Fruit fly (Drosophila melanogaster): ENCODE results near the gene CG33783.
A peak's percentile ranks its signal among the peaks of the same experiment; 100 is the strongest.

The CG33783 gene

dm6 chr3R:10111815-10112185 is 45.2 kb downstream of the CG33783 start (continued):
- TF ChIP-seq CG3726 (GFP tag; IDR thresholded peaks at IDR 0.05) = no peak
- no peak for TF ChIP-seq CG34224 (GFP tag; IDR thresholded peaks at IDR 0.05; ENCODE audit: partially characterized antibody)
- no peak for TF ChIP-seq knrl (GFP tag; IDR thresholded peaks at IDR 0.05; ENCODE audit: partially characterized antibody)
- no peak for TF ChIP-seq ken (GFP tag; IDR thresholded peaks at IDR 0.05)
- no peak for TF ChIP-seq inv (GFP tag; IDR thresholded peaks at IDR 0.05; ENCODE audit: partially characterized antibody)
- TF ChIP-seq Ptx1 (GFP tag; IDR thresholded peaks at IDR 0.05) = 0 out of 2 replicates have a peak, but pooled peaks have one; percentile 8
- peak; percentile 44 for TF ChIP-seq CG30403 (GFP tag; optimal IDR thresholded peaks at IDR 0.05)
- no peak for TF ChIP-seq CG7786 (GFP tag; optimal IDR thresholded peaks at IDR 0.05)
- TF ChIP-seq CG7556 (GFP tag; optimal IDR thresholded peaks at IDR 0.05) = peak; percentile 45
- no peak for TF ChIP-seq CG15479 (GFP tag; optimal IDR thresholded peaks at IDR 0.05)
- no peak for TF ChIP-seq h (optimal IDR thresholded peaks at IDR 0.05)
- no peak for TF ChIP-seq CG5953 (GFP tag; IDR thresholded peaks at IDR 0.05)
- TF ChIP-seq eve (GFP tag; optimal IDR thresholded peaks at IDR 0.05) = no peak
- TF ChIP-seq Med (GFP tag) = no peak
- no peak for TF ChIP-seq CG11085 (GFP tag; IDR thresholded peaks at IDR 0.05)
- no peak for TF ChIP-seq bab2 (GFP tag; optimal IDR thresholded peaks at IDR 0.05)
- TF ChIP-seq cwo (GFP tag; optimal IDR thresholded peaks at IDR 0.05) = no peak
- TF ChIP-seq CG4617 (GFP tag; optimal IDR thresholded peaks at IDR 0.05; ENCODE audit: borderline replicate concordance) = no peak
- TF ChIP-seq Tbp (GFP tag; optimal IDR thresholded peaks at IDR 0.05) = no peak
- no peak for TF ChIP-seq CG7372 (GFP tag; IDR thresholded peaks at IDR 0.05)
- TF ChIP-seq az2 (GFP tag; optimal IDR thresholded peaks at IDR 0.05) = peak; percentile 25
- TF ChIP-seq prd (optimal IDR thresholded peaks at IDR 0.05) = no peak
- 0 out of 3 replicates have a peak, but pooled peaks have one; percentile 5 for TF ChIP-seq prd (GFP tag; IDR thresholded peaks at IDR 0.05)
- peak; percentile 2 for TF ChIP-seq CG12155 (GFP tag; optimal IDR thresholded peaks at IDR 0.05)
- TF ChIP-seq CG34422 (GFP tag; IDR thresholded peaks at IDR 0.05) = no peak
- no peak for TF ChIP-seq CG13287 (GFP tag; IDR thresholded peaks at IDR 0.05; ENCODE audit: partially characterized antibody)
- 0 out of 3 replicates have a peak, but pooled peaks have one; percentile 30 for TF ChIP-seq CG11093 (GFP tag; IDR thresholded peaks at IDR 0.05)
- no peak for TF ChIP-seq run (tag; optimal IDR thresholded peaks at IDR 0.05)
- no peak for TF ChIP-seq Kr (GFP tag; optimal IDR thresholded peaks at IDR 0.05)
- TF ChIP-seq sob (GFP tag; IDR thresholded peaks at IDR 0.05) = no peak
- no peak for TF ChIP-seq ash1 (GFP tag; optimal IDR thresholded peaks at IDR 0.05)
- TF ChIP-seq CG31365 (tag; optimal IDR thresholded peaks at IDR 0.05) = no peak
- TF ChIP-seq PHDP (tag; optimal IDR thresholded peaks at IDR 0.05) = peak; percentile 23
- no peak for TF ChIP-seq sd (tag; optimal IDR thresholded peaks at IDR 0.05)
- TF ChIP-seq CG10959 (GFP tag; IDR thresholded peaks at IDR 0.05) = no peak
- no peak for TF ChIP-seq CG9797 (GFP tag; optimal IDR thresholded peaks at IDR 0.05)
- no peak for TF ChIP-seq NK7.1 (GFP tag; optimal IDR thresholded peaks at IDR 0.05)
- no peak for TF ChIP-seq CG6175 (GFP tag; IDR thresholded peaks at IDR 0.05)
- TF ChIP-seq CG12391 (tag; optimal IDR thresholded peaks at IDR 0.05) = peak; percentile 4
- no peak for TF ChIP-seq Abd-B (GFP tag; optimal IDR thresholded peaks at IDR 0.05)
- no peak for TF ChIP-seq nau (GFP tag; optimal IDR thresholded peaks at IDR 0.05)
- no peak for TF ChIP-seq CG15269 (tag; optimal IDR thresholded peaks at IDR 0.05)
- TF ChIP-seq CG6765 (GFP tag; optimal IDR thresholded peaks at IDR 0.05) = no peak
- TF ChIP-seq trh (GFP tag; optimal IDR thresholded peaks at IDR 0.05) = no peak
- no peak for TF ChIP-seq B-H2 (GFP tag; optimal IDR thresholded peaks at IDR 0.05)
- TF ChIP-seq CG10321 (GFP tag; IDR thresholded peaks at IDR 0.05) = no peak
- no peak for TF ChIP-seq chm (GFP tag; IDR thresholded peaks at IDR 0.05)
- TF ChIP-seq Oaz (GFP tag; IDR thresholded peaks at IDR 0.05) = no peak
- TF ChIP-seq al (GFP tag; IDR thresholded peaks at IDR 0.05) = no peak
- TF ChIP-seq pfk (GFP tag; optimal IDR thresholded peaks at IDR 0.05) = no peak
- peak; percentile 18 for TF ChIP-seq CG12659 (GFP tag; optimal IDR thresholded peaks at IDR 0.05)
- TF ChIP-seq eyg (GFP tag; optimal IDR thresholded peaks at IDR 0.05) = no peak
